Worm (Caenorhabditis elegans) whole organism, midembryonic: ENCODE results near the gene garr-1.

Experiments
- T22C8.4 ChIP-seq: fragments of 200-800 bp; sonication (Bioruptor generic); IDR thresholded peaks from 2 replicates; pipeline ENCODE4 v1.3.6; 2022; ENCODE audit warnings: missing genetic modification characterization, missing compliant biosample characterization
- cog-1 ChIP-seq: sonication (generic microtip); optimal IDR thresholded peaks from 2 replicates; lab custom pipeline; 2016; ENCODE audit warnings: missing genetic modification characterization, missing compliant biosample characterization
- flt-1 ChIP-seq: fragments of 200-800 bp; sonication (Bioruptor generic); IDR thresholded peaks from 2 replicates; pipeline ENCODE4 v1.3.6; 2022; ENCODE audit warnings: missing genetic modification characterization, missing compliant biosample characterization
- klf-2 ChIP-seq: fragments of 200-800 bp; sonication (Bioruptor generic); conservative IDR thresholded peaks from 2 replicates; pipeline ENCODE4 v1.3.6; 2022; ENCODE audit warnings: missing genetic modification reagents, missing genetic modification characterization, missing compliant biosample characterization
- med-1 ChIP-seq: sonication (generic microtip); optimal IDR thresholded peaks from 2 replicates; lab custom pipeline; 2017; ENCODE audit warnings: missing genetic modification characterization, mild to moderate bottlenecking, missing compliant biosample characterization, antibody characterized with exemption, missing genetic modification reagents; ENCODE audit not compliant: insufficient read depth
- ref-1 ChIP-seq: fragments of 200-800 bp; sonication (Bioruptor generic); conservative IDR thresholded peaks from 2 replicates; pipeline ENCODE4 v1.3.6; 2022; ENCODE audit warnings: missing genetic modification reagents, missing genetic modification characterization, missing compliant biosample characterization
- tab-1 ChIP-seq: fragments of 200-800 bp; sonication (Bioruptor generic); IDR thresholded peaks from 2 replicates; pipeline ENCODE4 v1.3.6; 2022; ENCODE audit warnings: missing genetic modification characterization, missing compliant biosample characterization
- ztf-23 ChIP-seq: fragments of 200-800 bp; sonication (Bioruptor generic); IDR thresholded peaks from 2 replicates; pipeline ENCODE4 v1.3.6; 2022; ENCODE audit warnings: missing genetic modification reagents, missing genetic modification characterization, missing compliant biosample characterization
- ztf-29 ChIP-seq: fragments of 200-800 bp; sonication (Bioruptor generic); IDR thresholded peaks from 2 replicates; pipeline ENCODE4 v1.3.6; 2022; ENCODE audit warnings: missing genetic modification reagents, missing genetic modification characterization, missing compliant biosample characterization

Gene garr-1

DNA sequence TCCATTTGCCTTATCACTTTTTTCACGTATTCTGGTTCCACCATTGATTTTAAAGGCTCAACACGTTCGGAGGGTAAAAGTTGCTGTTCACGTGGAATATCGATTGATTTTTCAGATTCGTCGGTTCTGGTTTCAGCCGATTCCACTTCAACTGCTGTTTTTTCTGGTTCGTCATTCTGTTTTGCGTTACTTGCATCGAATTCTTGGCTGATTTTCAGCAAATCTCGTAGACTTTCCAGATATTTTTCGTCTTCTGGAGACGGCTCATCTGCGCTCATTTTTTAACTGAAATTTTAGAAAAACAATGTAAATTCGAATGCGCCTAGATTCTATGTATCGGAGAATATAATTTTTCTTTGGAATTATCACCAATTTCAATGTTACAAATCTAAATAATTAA is 6.3 kb upstream of the garr-1 start, which contains the start of gene eri-1:
Gene eri-1, minus strand, starts transcription at position 285 of the 400 bp plus-strand sequence.
- peak; percentile 46; the same call in 1 of the 2 replicates for TF ChIP-seq T22C8.4
- no peak for TF ChIP-seq ztf-29 (GFP tag; lab: Robert Waterston, UW)

- TF ChIP-seq T22C8.4 = no peak
- no peak for TF ChIP-seq ztf-23 (GFP tag; lab: Robert Waterston, UW)
- TF ChIP-seq flt-1 (GFP tag; lab: Robert Waterston, UW) = no peak
- no peak for TF ChIP-seq cog-1 (tag; lab: Kevin White, UChicago)
- TF ChIP-seq ref-1 (GFP tag; lab: Robert Waterston, UW) = no peak
- no peak for TF ChIP-seq ztf-29 (GFP tag; lab: Robert Waterston, UW)
- TF ChIP-seq klf-2 (GFP tag; lab: Robert Waterston, UW) = no peak
- TF ChIP-seq med-1 = no peak
- no peak for TF ChIP-seq tab-1 (GFP tag; lab: Robert Waterston, UW)
These were observed 5.3 kb upstream of the garr-1 start for ce11 chrIV:420686-421085.

DNA sequence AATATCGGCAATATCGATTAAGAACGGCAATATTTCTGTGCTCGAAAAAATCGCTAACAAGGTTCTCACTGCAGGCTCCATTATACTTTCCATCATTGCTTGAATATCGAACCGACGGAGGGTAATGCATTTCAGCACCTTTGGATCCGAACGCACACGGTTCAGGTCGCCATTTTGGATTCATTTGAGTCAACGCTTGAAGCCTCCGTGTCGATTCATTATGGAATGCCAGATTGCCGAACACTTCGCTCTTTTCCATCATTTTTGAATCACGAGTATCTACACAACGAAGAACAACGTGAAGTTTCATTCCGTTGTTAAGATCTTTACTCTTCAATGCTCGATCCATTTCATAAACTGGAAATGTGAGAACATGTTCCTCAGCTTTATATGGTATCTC is 3.9 kb upstream of the garr-1 start:
- TF ChIP-seq med-1 (no peak), ztf-23 (GFP tag; lab: Robert Waterston, UW) (no peak), T22C8.4 (no peak), tab-1 (GFP tag; lab: Robert Waterston, UW) (no peak), ztf-29 (GFP tag; lab: Robert Waterston, UW) (no peak), cog-1 (tag; lab: Kevin White, UChicago) (no peak), ref-1 (GFP tag; lab: Robert Waterston, UW) (no peak), klf-2 (GFP tag; lab: Robert Waterston, UW) (no peak), flt-1 (GFP tag; lab: Robert Waterston, UW) (no peak)

ce11 chrIV:425052-425451 is 916 bp upstream of the garr-1 start, which contains the start of gene daf-18:
daf-18 (minus strand) TSS chrIV:425177.
- TF ChIP-seq ztf-23 (GFP tag; lab: Robert Waterston, UW) = no peak
- no peak for TF ChIP-seq ztf-29 (GFP tag; lab: Robert Waterston, UW)
- no peak for TF ChIP-seq tab-1 (GFP tag; lab: Robert Waterston, UW)
- TF ChIP-seq cog-1 (tag; lab: Kevin White, UChicago) = no peak
- TF ChIP-seq klf-2 (GFP tag; lab: Robert Waterston, UW) = no peak
- no peak for TF ChIP-seq flt-1 (GFP tag; lab: Robert Waterston, UW)
- TF ChIP-seq T22C8.4 = no peak
- no peak for TF ChIP-seq med-1
- no peak for TF ChIP-seq ref-1 (GFP tag; lab: Robert Waterston, UW)

- TF ChIP-seq med-1 (no peak), T22C8.4 (no peak), flt-1 (GFP tag; lab: Robert Waterston, UW) (no peak), cog-1 (tag; lab: Kevin White, UChicago) (no peak), ztf-29 (GFP tag; lab: Robert Waterston, UW) (no peak)
These were observed 422 bp upstream of the garr-1 start for ce11 chrIV:425546-425945.

DNA sequence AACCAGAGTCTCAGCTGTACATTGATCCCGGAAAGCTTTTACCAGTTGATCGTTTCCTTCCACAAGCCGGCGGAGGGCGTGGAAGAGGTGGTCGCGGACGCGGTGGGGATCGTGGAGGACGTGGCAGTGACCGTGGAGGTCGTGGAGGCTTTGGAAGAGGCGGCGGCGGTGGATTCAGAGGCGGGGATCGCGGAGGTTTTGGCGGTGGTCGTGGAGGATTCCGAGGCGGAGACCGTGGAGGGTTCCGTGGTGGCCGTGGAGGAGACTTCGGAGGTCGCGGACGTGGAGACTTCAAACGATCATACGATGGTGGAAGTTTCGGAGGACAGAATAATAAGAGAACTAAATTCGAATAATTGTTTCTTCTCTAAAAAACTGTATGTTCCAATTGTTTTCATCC is 629 bp downstream of the garr-1 start:
- TF ChIP-seq ref-1 (GFP tag; lab: Robert Waterston, UW) = no peak
- TF ChIP-seq med-1 = no peak
- no peak for TF ChIP-seq T22C8.4
- TF ChIP-seq cog-1 (tag; lab: Kevin White, UChicago) = no peak
- TF ChIP-seq ztf-23 (GFP tag; lab: Robert Waterston, UW) = no peak
- no peak for TF ChIP-seq tab-1 (GFP tag; lab: Robert Waterston, UW)
- TF ChIP-seq ztf-29 (GFP tag; lab: Robert Waterston, UW) = no peak
- TF ChIP-seq klf-2 (GFP tag; lab: Robert Waterston, UW) = no peak
- no peak for TF ChIP-seq flt-1 (GFP tag; lab: Robert Waterston, UW)

DNA sequence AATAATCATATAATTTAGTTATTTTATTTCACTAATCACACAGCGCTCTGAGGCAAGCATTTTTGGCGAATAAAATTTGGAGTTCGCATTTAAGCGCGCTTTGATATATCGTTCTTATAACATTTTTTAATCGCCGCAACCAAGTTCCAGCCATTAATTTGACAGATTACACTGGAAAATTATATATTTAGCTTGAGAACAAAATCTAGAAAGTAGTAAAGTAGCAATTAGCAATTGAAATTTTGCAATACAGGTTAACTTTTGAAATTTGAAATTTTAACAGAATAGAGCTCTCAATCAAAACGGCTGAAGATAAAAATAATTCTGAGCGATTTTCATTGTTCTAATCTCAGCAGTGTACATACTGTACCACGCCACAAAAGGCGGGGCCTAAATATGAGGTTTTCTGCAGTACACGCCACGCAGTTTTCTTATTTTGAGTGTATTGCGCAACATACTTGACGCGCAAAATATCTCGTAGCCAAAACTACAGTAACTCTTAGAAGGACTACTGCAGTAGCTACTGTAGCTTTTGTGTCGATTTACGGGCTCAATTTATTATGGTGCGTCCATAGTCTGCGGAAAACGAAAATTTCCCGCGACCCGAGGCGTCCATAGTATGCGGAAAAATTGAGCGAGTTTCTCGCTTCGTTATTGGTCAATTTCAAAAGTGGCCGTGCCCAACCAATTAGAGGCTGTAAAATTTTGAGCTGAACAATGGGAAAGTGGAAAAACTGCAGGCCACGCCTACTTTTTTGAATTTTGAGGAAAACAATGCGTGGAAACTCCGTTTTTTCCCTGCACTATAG is 1.3 kb downstream of the garr-1 start:
- TF ChIP-seq cog-1 (tag; lab: Kevin White, UChicago) = no peak
- TF ChIP-seq tab-1 (GFP tag; lab: Robert Waterston, UW) = no peak
- TF ChIP-seq ztf-29 (GFP tag; lab: Robert Waterston, UW) = no peak
- TF ChIP-seq ref-1 (GFP tag; lab: Robert Waterston, UW) = no peak
- TF ChIP-seq T22C8.4 = no peak
- no peak for TF ChIP-seq ztf-23 (GFP tag; lab: Robert Waterston, UW)
- no peak for TF ChIP-seq flt-1 (GFP tag; lab: Robert Waterston, UW)
- no peak for TF ChIP-seq med-1
- no peak for TF ChIP-seq klf-2 (GFP tag; lab: Robert Waterston, UW)

DNA sequence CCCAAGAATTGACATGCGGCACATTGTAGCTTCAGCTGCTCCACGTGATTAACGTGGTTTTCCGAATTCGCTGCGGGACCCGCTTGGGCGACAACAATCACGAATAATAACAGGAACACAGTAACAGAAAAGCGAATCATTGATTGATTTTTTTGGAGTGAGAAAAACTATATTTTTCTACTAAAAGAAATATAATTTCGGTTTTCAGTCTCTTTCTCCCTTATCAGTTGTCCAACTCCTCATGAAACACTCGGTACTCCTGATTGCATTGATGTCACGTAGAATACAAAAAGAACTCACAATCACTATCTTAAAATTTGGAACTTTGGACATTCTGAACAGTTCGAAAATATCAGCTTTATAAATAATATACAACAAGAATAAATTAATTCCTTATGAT is 2.9 kb downstream of the garr-1 start, which contains the start of gene Y66H1A.5:
Gene Y66H1A.5, minus strand, starts transcription at position 265 of the 400 bp plus-strand sequence.
- TF ChIP-seq ref-1 (GFP tag; lab: Robert Waterston, UW) (no peak), tab-1 (GFP tag; lab: Robert Waterston, UW) (no peak), ztf-23 (GFP tag; lab: Robert Waterston, UW) (no peak), flt-1 (GFP tag; lab: Robert Waterston, UW) (no peak), ztf-29 (GFP tag; lab: Robert Waterston, UW) (no peak), klf-2 (GFP tag; lab: Robert Waterston, UW) (no peak), cog-1 (tag; lab: Kevin White, UChicago) (no peak), med-1 (no peak), T22C8.4 (no peak)

DNA sequence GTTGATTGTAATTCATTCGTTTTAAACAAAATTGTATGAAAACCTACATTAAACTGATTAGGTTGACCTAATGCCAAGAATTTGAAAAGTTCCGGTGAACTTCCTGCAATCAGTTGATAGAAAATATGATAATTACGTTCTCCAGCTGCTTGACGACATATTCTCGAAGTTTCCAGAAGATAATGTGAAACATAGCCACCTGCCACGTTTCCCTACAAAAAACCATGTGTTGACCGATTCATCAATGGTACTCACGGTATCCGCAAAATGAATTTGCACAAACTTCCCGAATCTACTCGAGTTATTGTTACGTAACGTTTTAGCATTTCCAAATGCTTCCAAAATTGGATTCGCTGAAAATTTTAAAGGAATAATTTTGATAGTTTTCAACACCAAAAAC is 12.4 kb downstream of the garr-1 start:
- TF ChIP-seq ref-1 (GFP tag; lab: Robert Waterston, UW) = no peak
- no peak for TF ChIP-seq cog-1 (tag; lab: Kevin White, UChicago)
- TF ChIP-seq T22C8.4 = no peak
- TF ChIP-seq ztf-29 (GFP tag; lab: Robert Waterston, UW) = no peak
- TF ChIP-seq tab-1 (GFP tag; lab: Robert Waterston, UW) = no peak
